Worm (Caenorhabditis elegans): ENCODE data around the gene asns-1.

DNA sequence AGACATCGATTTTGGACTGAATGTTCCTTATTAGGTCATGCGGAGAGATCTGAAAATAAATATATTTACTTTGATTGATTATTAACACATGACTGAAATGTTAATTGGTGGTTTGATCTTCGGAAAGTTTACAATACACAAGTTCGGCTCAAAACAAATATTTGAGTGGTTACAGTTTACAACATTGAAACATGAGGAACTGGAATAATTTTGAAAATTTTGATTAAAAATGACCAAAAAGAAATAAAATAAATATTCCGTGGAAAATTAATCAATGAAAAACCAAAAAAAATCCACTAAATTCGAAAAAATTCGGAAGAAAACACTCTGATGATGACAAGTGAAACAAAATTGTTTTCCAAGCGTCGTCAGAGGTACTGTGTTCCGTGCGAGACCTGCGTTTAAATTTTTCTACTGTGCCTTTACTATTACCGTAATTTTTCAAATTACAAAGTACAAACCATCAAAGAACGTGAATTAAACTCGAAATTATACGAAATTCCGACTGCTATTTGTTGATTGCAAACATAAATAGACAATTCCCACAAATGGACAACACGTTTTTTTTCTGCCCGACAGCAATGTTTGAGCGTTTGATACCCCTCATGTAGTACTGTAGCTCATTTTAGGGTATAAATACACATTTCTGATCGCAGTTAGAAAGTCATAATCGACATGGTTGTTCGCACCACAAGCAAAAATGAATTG lies 25.0 kb upstream of the asns-1 start, which contains the start of the genes F45F2.11 and otpl-7:
- TF ChIP-seq flt-1 (GFP tag; IDR thresholded peaks at IDR 0.05) = no peak
- no peak for TF ChIP-seq ceh-13 (GFP tag; optimal IDR thresholded peaks at IDR 0.05)
- no peak for TF ChIP-seq ama-1 (optimal IDR thresholded peaks at IDR 0.05)
- no peak for TF ChIP-seq hmbx-1 (tag; optimal IDR thresholded peaks at IDR 0.05)
- no peak for TF ChIP-seq hmg-4 (GFP tag; optimal IDR thresholded peaks at IDR 0.05)
- no peak for TF ChIP-seq tra-4 (tag; optimal IDR thresholded peaks at IDR 0.05)
- TF ChIP-seq pes-1 (GFP tag; IDR thresholded peaks at IDR 0.05) = no peak
- no peak for TF ChIP-seq B0310.2 (tag; optimal IDR thresholded peaks at IDR 0.05)
- TF ChIP-seq tbx-37 (GFP tag; conservative IDR thresholded peaks at IDR 0.05) = no peak
- TF ChIP-seq scrt-1 (GFP tag; IDR thresholded peaks at IDR 0.05) = no peak
- TF ChIP-seq aly-1 (tag; optimal IDR thresholded peaks at IDR 0.05) = no peak
